Fruit fly (Drosophila melanogaster): ENCODE measurements around the gene Cubn.

Cubn gene

dm6 chrX:9598106-9598505, 27.0 kb upstream of the Cubn start:
- TF ChIP-seq Eip78C (GFP tag): no peak
- no peak for TF ChIP-seq Hr38 (GFP tag; optimal IDR thresholded peaks at IDR 0.05)
- TF ChIP-seq Eip93F (GFP tag; optimal IDR thresholded peaks at IDR 0.05): peak; percentile 72
- TF ChIP-seq CG34406 (GFP tag; optimal IDR thresholded peaks at IDR 0.05): no peak
- peak; percentile 89 for TF ChIP-seq svp (GFP tag)
- peak; percentile 57 for TF ChIP-seq vri (GFP tag; optimal IDR thresholded peaks at IDR 0.05)
- TF ChIP-seq CG8119 (GFP tag; IDR thresholded peaks at IDR 0.05): no peak
- TF ChIP-seq OdsH (GFP tag; optimal IDR thresholded peaks at IDR 0.05): no peak
- no peak for TF ChIP-seq Hr39 (GFP tag; optimal IDR thresholded peaks at IDR 0.05)
- no peak for TF ChIP-seq achi (GFP tag; optimal IDR thresholded peaks at IDR 0.05)

dm6 chrX:9595312-9595931, 24.3 kb upstream of the Cubn start:
- TF ChIP-seq vri (GFP tag; optimal IDR thresholded peaks at IDR 0.05) (no peak), Eip78C (GFP tag) (peak; percentile 52), svp (GFP tag) (peak; percentile 38)

- TF ChIP-seq spab (GFP tag; optimal IDR thresholded peaks at IDR 0.05) (no peak), CG11902 (GFP tag; optimal IDR thresholded peaks at IDR 0.05) (no peak), OdsH (GFP tag; optimal IDR thresholded peaks at IDR 0.05) (no peak), topi (GFP tag; optimal IDR thresholded peaks at IDR 0.05) (no peak)
Measured at dm6 chrX:9594446-9594845, 23.3 kb upstream of the Cubn start.

- no peak for TF ChIP-seq ss (GFP tag; optimal IDR thresholded peaks at IDR 0.05)
- no peak for TF ChIP-seq esn (GFP tag; optimal IDR thresholded peaks at IDR 0.05)
- TF ChIP-seq Hr4 (GFP tag; optimal IDR thresholded peaks at IDR 0.05): no peak
- no peak for TF ChIP-seq Sox14 (GFP tag; optimal IDR thresholded peaks at IDR 0.05)
- no peak for TF ChIP-seq Sox102F (GFP tag; optimal IDR thresholded peaks at IDR 0.05)
Measured at dm6 chrX:9590592-9590991, 19.5 kb upstream of the Cubn start.

dm6 chrX:9589928-9590327, 18.8 kb upstream of the Cubn start:
- TF ChIP-seq CG8632 (GFP tag; optimal IDR thresholded peaks at IDR 0.05) (peak; percentile 11), CG11902 (GFP tag; optimal IDR thresholded peaks at IDR 0.05) (peak; percentile 19), fd59A (GFP tag; optimal IDR thresholded peaks at IDR 0.05) (no peak), Gug (GFP tag; IDR thresholded peaks at IDR 0.05) (no peak), CG4318 (GFP tag; optimal IDR thresholded peaks at IDR 0.05) (no peak), Sox14 (GFP tag; optimal IDR thresholded peaks at IDR 0.05) (peak; percentile 34), Sox102F (GFP tag; optimal IDR thresholded peaks at IDR 0.05) (peak; percentile 47), CG32006 (GFP tag; optimal IDR thresholded peaks at IDR 0.05) (peak; percentile 65), CG6854 (GFP tag; optimal IDR thresholded peaks at IDR 0.05) (peak; percentile 2), topi (GFP tag; optimal IDR thresholded peaks at IDR 0.05) (peak; percentile 59), salr (GFP tag; optimal IDR thresholded peaks at IDR 0.05) (no peak), Eip93F (GFP tag; optimal IDR thresholded peaks at IDR 0.05) (no peak), acj6 (GFP tag; optimal IDR thresholded peaks at IDR 0.05) (peak; percentile 54), spab (GFP tag; optimal IDR thresholded peaks at IDR 0.05) (no peak), CG10669 (GFP tag; optimal IDR thresholded peaks at IDR 0.05) (peak; percentile 33), CG8119 (GFP tag; IDR thresholded peaks at IDR 0.05) (peak; percentile 62), dac (GFP tag; optimal IDR thresholded peaks at IDR 0.05) (no peak), OdsH (GFP tag; optimal IDR thresholded peaks at IDR 0.05) (peak; percentile 62), Ets21C (GFP tag; optimal IDR thresholded peaks at IDR 0.05) (peak; percentile 10), achi (GFP tag; optimal IDR thresholded peaks at IDR 0.05) (peak; percentile 27), CG9139 (GFP tag; optimal IDR thresholded peaks at IDR 0.05) (no peak), Sox15 (GFP tag; optimal IDR thresholded peaks at IDR 0.05) (no peak), Ets96B (tag; optimal IDR thresholded peaks at IDR 0.05) (peak; percentile 31), pdm3 (GFP tag; optimal IDR thresholded peaks at IDR 0.05) (peak; percentile 62), net (GFP tag; optimal IDR thresholded peaks at IDR 0.05) (peak; percentile 12), CG7368 (GFP tag; optimal IDR thresholded peaks at IDR 0.05) (peak; percentile 36), Met (GFP tag; optimal IDR thresholded peaks at IDR 0.05) (peak; percentile 66), Hr39 (GFP tag; optimal IDR thresholded peaks at IDR 0.05) (peak; percentile 47), Hr4 (GFP tag; optimal IDR thresholded peaks at IDR 0.05) (peak; percentile 52), CG3032 (tag; optimal IDR thresholded peaks at IDR 0.05) (peak; percentile 19), CG3919 (GFP tag; optimal IDR thresholded peaks at IDR 0.05) (no peak), ss (GFP tag; optimal IDR thresholded peaks at IDR 0.05) (no peak), CG16779 (tag; optimal IDR thresholded peaks at IDR 0.05) (no peak), vri (GFP tag; optimal IDR thresholded peaks at IDR 0.05) (peak; percentile 66), CG15336 (GFP tag; IDR thresholded peaks at IDR 0.05) (peak; percentile 66), fkh (GFP tag; optimal IDR thresholded peaks at IDR 0.05) (peak; percentile 25)
